Fruit fly (Drosophila melanogaster): ENCODE measurements around the gene CG5177.
A peak's percentile ranks its signal among the peaks of the same experiment; 100 is the strongest.

The CG5177 gene

dm6 chr2L:7436492-7437324 is 31.7 kb downstream of the CG5177 start (continued):
- peak; percentile 80 for TF ChIP-seq CG17359 (tag; optimal IDR thresholded peaks at IDR 0.05)
- peak; percentile 53 to 67 for TF ChIP-seq Pdp1 (GFP tag; optimal IDR thresholded peaks at IDR 0.05)
- TF ChIP-seq Hr51 (GFP tag; optimal IDR thresholded peaks at IDR 0.05): peak; percentile 46 to 62
- TF ChIP-seq ind (GFP tag; optimal IDR thresholded peaks at IDR 0.05): peak; percentile 6
- TF ChIP-seq CG9609 (GFP tag; optimal IDR thresholded peaks at IDR 0.05): peak; percentile 49
- TF ChIP-seq Usf (GFP tag; optimal IDR thresholded peaks at IDR 0.05): no peak
- TF ChIP-seq Dek (tag; optimal IDR thresholded peaks at IDR 0.05): peak; percentile 81
- peak; percentile 51 for TF ChIP-seq CG15011 (GFP tag; optimal IDR thresholded peaks at IDR 0.05)
- TF ChIP-seq chm (GFP tag; IDR thresholded peaks at IDR 0.05): no peak; the same call in 1 of the 2 replicates
- TF ChIP-seq Dref (GFP tag; IDR thresholded peaks at IDR 0.05): no peak
- TF ChIP-seq Med (GFP tag): peak; percentile 97
- no peak for TF ChIP-seq h (optimal IDR thresholded peaks at IDR 0.05)
- TF ChIP-seq CG30403 (GFP tag; optimal IDR thresholded peaks at IDR 0.05): peak; percentile 38
- TF ChIP-seq CG4617 (GFP tag; optimal IDR thresholded peaks at IDR 0.05; ENCODE audit: borderline replicate concordance): peak; percentile 22
- TF ChIP-seq CG6791 (GFP tag; IDR thresholded peaks at IDR 0.05; ENCODE audit: partially characterized antibody): no peak
- TF ChIP-seq Ets97D (GFP tag; optimal IDR thresholded peaks at IDR 0.05): peak; percentile 19
- TF ChIP-seq knrl (GFP tag; IDR thresholded peaks at IDR 0.05; ENCODE audit: partially characterized antibody): no peak
- TF ChIP-seq Camta (GFP tag; optimal IDR thresholded peaks at IDR 0.05): peak; percentile 60
- peak; percentile 56 for TF ChIP-seq pnt (GFP tag; optimal IDR thresholded peaks at IDR 0.05)
- TF ChIP-seq CG18011 (GFP tag; optimal IDR thresholded peaks at IDR 0.05): peak; percentile 32
- peak; percentile 71; the same call in 2 of the 3 replicates for TF ChIP-seq gce (GFP tag; IDR thresholded peaks at IDR 0.05)
- no peak for TF ChIP-seq Stat92E (GFP tag; optimal IDR thresholded peaks at IDR 0.05)
- peak; percentile 11 for TF ChIP-seq en (GFP tag; optimal IDR thresholded peaks at IDR 0.05)
- TF ChIP-seq CG16863 (GFP tag; optimal IDR thresholded peaks at IDR 0.05): peak; percentile 66
- TF ChIP-seq CG9797 (GFP tag; optimal IDR thresholded peaks at IDR 0.05): no peak
- peak; percentile 56 for TF ChIP-seq sd (tag; optimal IDR thresholded peaks at IDR 0.05)
- peak; percentile 1 for TF ChIP-seq Spps (tag; optimal IDR thresholded peaks at IDR 0.05)
- TF ChIP-seq NK7.1 (GFP tag; optimal IDR thresholded peaks at IDR 0.05): peak; percentile 57
- peak; percentile 50; the same call in 1 of the 2 replicates for TF ChIP-seq ara (GFP tag; IDR thresholded peaks at IDR 0.05)
- no peak for TF ChIP-seq ab (GFP tag; optimal IDR thresholded peaks at IDR 0.05)
- TF ChIP-seq bcd (GFP tag; optimal IDR thresholded peaks at IDR 0.05): peak; percentile 86
- TF ChIP-seq ewg (GFP tag; optimal IDR thresholded peaks at IDR 0.05): peak; percentile 57
- TF ChIP-seq Nf-YB (GFP tag; optimal IDR thresholded peaks at IDR 0.05): no peak
- TF ChIP-seq caup (GFP tag; optimal IDR thresholded peaks at IDR 0.05; ENCODE audit: severe bottlenecking): peak; percentile 89
- TF ChIP-seq Doc3 (GFP tag; IDR thresholded peaks at IDR 0.05; ENCODE audit: partially characterized antibody): no peak
- TF ChIP-seq pho (GFP tag; optimal IDR thresholded peaks at IDR 0.05): peak; percentile 75
- TF ChIP-seq CG1832 (GFP tag; optimal IDR thresholded peaks at IDR 0.05): no peak
- TF ChIP-seq gro (GFP tag; optimal IDR thresholded peaks at IDR 0.05): peak; percentile 64
- no peak for TF ChIP-seq sima (GFP tag; optimal IDR thresholded peaks at IDR 0.05)
- no peak for TF ChIP-seq CG30020 (tag; optimal IDR thresholded peaks at IDR 0.05)
- TF ChIP-seq CG7786 (GFP tag; optimal IDR thresholded peaks at IDR 0.05): peak; percentile 38
- TF ChIP-seq Dbx (GFP tag; IDR thresholded peaks at IDR 0.05): peak; percentile 83
- TF ChIP-seq Sry-β (GFP tag; optimal IDR thresholded peaks at IDR 0.05): no peak
- TF ChIP-seq CG13287 (GFP tag; IDR thresholded peaks at IDR 0.05; ENCODE audit: partially characterized antibody): no peak
- TF ChIP-seq CG15073 (GFP tag; optimal IDR thresholded peaks at IDR 0.05): peak; percentile 21
- peak; percentile 58 for TF ChIP-seq cas (GFP tag; IDR thresholded peaks at IDR 0.05)
- TF ChIP-seq gfzf (GFP tag; optimal IDR thresholded peaks at IDR 0.05): peak; percentile 4
- TF ChIP-seq zf30C (GFP tag; optimal IDR thresholded peaks at IDR 0.05): no peak

Data from whole organism, embryonic.